Worm (Caenorhabditis elegans) whole organism, young adult: Measurements from ENCODE around the gene kbp-2.

Experiments
- bed-1 ChIP-seq: fragments of 200-800 bp; sonication (Bioruptor generic); IDR thresholded peaks from 2 replicates; pipeline ENCODE4 v1.3.6; 2022; ENCODE audit warnings: missing genetic modification reagents, missing genetic modification characterization, missing compliant biosample characterization
- hrde-1 ChIP-seq: sonication (generic microtip); optimal IDR thresholded peaks from 2 replicates; lab custom pipeline; 2016; ENCODE audit warnings: missing genetic modification characterization, mild to moderate bottlenecking, missing compliant biosample characterization, moderate library complexity, missing genotype, missing genetic modification reagents, borderline replicate concordance
- unc-130 ChIP-seq: sonication (generic microtip); optimal IDR thresholded peaks from 2 replicates; lab custom pipeline; 2016; ENCODE audit warnings: missing genetic modification reagents, missing genetic modification characterization, missing compliant biosample characterization

DNA sequence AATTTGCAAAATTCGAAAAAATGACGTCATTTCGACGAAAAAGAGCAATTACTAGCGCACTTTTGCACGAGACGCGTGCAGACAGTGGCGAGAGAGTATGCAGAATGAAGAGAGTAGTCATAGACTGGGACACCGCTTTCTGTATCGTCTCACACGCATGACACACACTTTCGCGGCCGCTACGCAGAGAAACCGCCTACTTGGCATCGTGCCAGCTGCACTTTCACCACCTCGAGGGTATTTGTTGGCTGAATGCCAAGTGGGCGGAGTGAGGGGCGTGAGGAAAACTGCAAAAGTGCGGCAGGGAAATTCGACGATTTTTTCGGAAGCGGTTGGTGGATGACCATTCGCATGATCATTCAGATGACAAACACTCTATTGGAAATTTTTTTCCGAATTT, 4.0 kb downstream of the kbp-2 start:
- TF ChIP-seq unc-130 (peak; percentile 9), bed-1 (peak; percentile 86; the same call in 1 of the 2 replicates), hrde-1 (tag; lab: Kevin White, UChicago) (no peak)
